Worm (Caenorhabditis elegans) whole organism, late embryonic: ENCODE measurements around the gene unc-33.
A peak's percentile ranks its signal among the peaks of the same experiment; 100 is the strongest.

Experiments
- C38D4.7 ChIP-seq: fragments of 200-800 bp; sonication (Bioruptor generic); optimal IDR thresholded peaks from 2 replicates; lab custom pipeline; 2018; ENCODE audit warnings: mild to moderate bottlenecking, missing genetic modification characterization, moderate library complexity, missing compliant biosample characterization
- F13H6.1 ChIP-seq: sonication (generic microtip); optimal IDR thresholded peaks from 2 replicates; lab custom pipeline; 2016; ENCODE audit warnings: missing genetic modification characterization, missing compliant biosample characterization
- K09A11.1 ChIP-seq: sonication (generic microtip); optimal IDR thresholded peaks from 2 replicates; lab custom pipeline; 2017; ENCODE audit warnings: antibody characterized with exemption, mild to moderate bottlenecking, missing genetic modification characterization, missing compliant biosample characterization; ENCODE audit not compliant: insufficient read depth
- Y22D7AL.16 ChIP-seq: sonication (generic microtip); optimal IDR thresholded peaks from 2 replicates; lab custom pipeline; 2016; ENCODE audit warnings: missing genetic modification characterization, missing compliant biosample characterization
- ceh-18 ChIP-seq: sonication (generic microtip); optimal IDR thresholded peaks from 2 replicates; lab custom pipeline; 2016; ENCODE audit warnings: missing genetic modification characterization, missing compliant biosample characterization
- ceh-19 ChIP-seq: fragments of 200-800 bp; sonication (Bioruptor generic); optimal IDR thresholded peaks from 2 replicates; lab custom pipeline; 2018; ENCODE audit warnings: mild to moderate bottlenecking, missing genetic modification characterization, missing compliant biosample characterization
- ceh-22 ChIP-seq: sonication (generic microtip); optimal IDR thresholded peaks from 2 replicates; lab custom pipeline; 2017; ENCODE audit warnings: missing biosample characterization, missing genetic modification characterization
- ceh-31 ChIP-seq: sonication (generic microtip); optimal IDR thresholded peaks from 2 replicates; lab custom pipeline; 2016; ENCODE audit warnings: missing genetic modification characterization, missing compliant biosample characterization
- ceh-34 ChIP-seq: sonication (generic microtip); optimal IDR thresholded peaks from 2 replicates; lab custom pipeline; 2016; ENCODE audit warnings: mild to moderate bottlenecking, missing genetic modification characterization, missing compliant biosample characterization
- ceh-48 ChIP-seq: sonication (generic microtip); optimal IDR thresholded peaks from 2 replicates; lab custom pipeline; 2016; ENCODE audit warnings: missing genetic modification characterization, inconsistent platforms, missing compliant biosample characterization
- ceh-9 ChIP-seq: sonication (generic microtip); optimal IDR thresholded peaks from 2 replicates; lab custom pipeline; 2016; ENCODE audit warnings: mild to moderate bottlenecking, missing genetic modification characterization, inconsistent platforms, missing compliant biosample characterization
- che-1 ChIP-seq: sonication (generic microtip); optimal IDR thresholded peaks from 2 replicates; lab custom pipeline; 2016; ENCODE audit warnings: mild to moderate bottlenecking, missing genetic modification characterization, missing compliant biosample characterization
- elt-2 ChIP-seq: sonication (generic microtip); optimal IDR thresholded peaks from 2 replicates; lab custom pipeline; 2016; ENCODE audit warnings: missing genetic modification reagents, missing genetic modification characterization, missing compliant biosample characterization
- elt-4 ChIP-seq: sonication (generic microtip); optimal IDR thresholded peaks from 2 replicates; lab custom pipeline; 2016; ENCODE audit warnings: missing genetic modification characterization, missing compliant biosample characterization
- hlh-13 ChIP-seq: fragments of 200-800 bp; sonication (Bioruptor generic); optimal IDR thresholded peaks from 2 replicates; lab custom pipeline; 2018; ENCODE audit warnings: mild to moderate bottlenecking, missing genetic modification characterization, missing compliant biosample characterization
- hlh-30 ChIP-seq: sonication (generic microtip); optimal IDR thresholded peaks from 2 replicates; lab custom pipeline; 2017; ENCODE audit warnings: antibody characterized with exemption, missing genetic modification characterization, missing compliant biosample characterization; ENCODE audit not compliant: insufficient read depth
- hlh-6 ChIP-seq: sonication (generic microtip); optimal IDR thresholded peaks from 2 replicates; lab custom pipeline; 2016; ENCODE audit warnings: missing genotype, missing genetic modification characterization, missing compliant biosample characterization
- hlh-8 ChIP-seq: sonication (generic microtip); optimal IDR thresholded peaks from 2 replicates; lab custom pipeline; 2016; ENCODE audit warnings: missing genotype, missing genetic modification characterization, missing compliant biosample characterization
- nfya-1 ChIP-seq: sonication (generic microtip); optimal IDR thresholded peaks from 2 replicates; lab custom pipeline; 2017; ENCODE audit warnings: missing genetic modification characterization, mild to moderate bottlenecking, missing compliant biosample characterization, antibody characterized with exemption, moderate library complexity
- nhr-11 ChIP-seq: fragments of 150-350 bp; optimal IDR thresholded peaks from 2 replicates; lab custom pipeline; 2014; ENCODE audit warnings: missing biosample characterization, missing genetic modification characterization
- nhr-232 ChIP-seq: sonication (generic microtip); optimal IDR thresholded peaks from 2 replicates; lab custom pipeline; 2016; ENCODE audit warnings: missing genetic modification characterization, missing compliant biosample characterization
- pag-3 ChIP-seq: sonication (generic microtip); optimal IDR thresholded peaks from 2 replicates; lab custom pipeline; 2016; ENCODE audit warnings: missing compliant biosample characterization, missing genetic modification characterization, borderline replicate concordance
- pha-4 ChIP-seq: fragments of 150-350 bp; optimal IDR thresholded peaks from 2 replicates; lab custom pipeline; 2018; ENCODE audit warnings: missing biosample characterization, missing genetic modification reagents, missing genetic modification characterization
- pros-1 ChIP-seq: fragments of 150-350 bp; optimal IDR thresholded peaks from 2 replicates; lab custom pipeline; 2014; ENCODE audit warnings: missing biosample characterization, missing genetic modification reagents, missing genetic modification characterization
- ref-2 ChIP-seq: sonication (generic microtip); optimal IDR thresholded peaks from 2 replicates; lab custom pipeline; 2016; ENCODE audit warnings: missing genetic modification characterization, missing compliant biosample characterization
- sox-4 ChIP-seq: sonication (generic microtip); optimal IDR thresholded peaks from 2 replicates; lab custom pipeline; 2017; ENCODE audit warnings: mild to moderate bottlenecking, missing genetic modification characterization, inconsistent platforms, missing compliant biosample characterization
- tbx-2 ChIP-seq: sonication (generic microtip); optimal IDR thresholded peaks from 2 replicates; lab custom pipeline; 2016; ENCODE audit warnings: missing genetic modification characterization, missing compliant biosample characterization
- tbx-7 ChIP-seq: sonication (generic microtip); optimal IDR thresholded peaks from 2 replicates; lab custom pipeline; 2016; ENCODE audit warnings: missing genotype, missing genetic modification characterization, missing compliant biosample characterization
- ttx-3 ChIP-seq: sonication (generic microtip); optimal IDR thresholded peaks from 2 replicates; lab custom pipeline; 2016; ENCODE audit warnings: missing genetic modification reagents, missing genetic modification characterization, missing compliant biosample characterization
- unc-3 ChIP-seq, 2 experiments: fragments of 200-800 bp in 1 of 2; sonication (Bioruptor generic) in 1 of 2; sonication (generic microtip) in 1 of 2; conservative IDR thresholded peaks in 1 of 2; optimal IDR thresholded peaks in 1 of 2; 2 replicates each; pipeline versions ENCODE4 v1.3.6 to Lab custom; 2016 to 2022; ENCODE audit warnings: missing compliant biosample characterization in 2 of 2, missing genetic modification characterization in 2 of 2, missing genetic modification reagents in 1 of 2
- unc-42 ChIP-seq: sonication (generic microtip); optimal IDR thresholded peaks from 2 replicates; lab custom pipeline; 2016; ENCODE audit warnings: missing genotype, missing genetic modification characterization, missing compliant biosample characterization
- unc-55 ChIP-seq: sonication (generic microtip); optimal IDR thresholded peaks from 2 replicates; lab custom pipeline; 2017; ENCODE audit warnings: missing biosample characterization, missing genetic modification reagents, missing genetic modification characterization
- unc-86 ChIP-seq: sonication (generic microtip); optimal IDR thresholded peaks from 2 replicates; lab custom pipeline; 2016; ENCODE audit warnings: missing genetic modification characterization, missing compliant biosample characterization
- ztf-16 ChIP-seq: sonication (generic microtip); optimal IDR thresholded peaks from 2 replicates; lab custom pipeline; 2017; ENCODE audit warnings: missing genetic modification characterization, missing compliant biosample characterization

The unc-33 gene

ce11 chrIV:3514467-3514866, 2.2 kb upstream of the unc-33 start, which contains the start of gene tsg-101:
Gene tsg-101, minus strand, starts transcription at chrIV:3514567.
- TF ChIP-seq K09A11.1 (tag; lab: Kevin White, UChicago) (no peak), ceh-34 (tag; lab: Kevin White, UChicago) (no peak), C38D4.7 (GFP tag; lab: Kevin White, UChicago) (no peak), pha-4 (tag; lab: Kevin White, UChicago) (no peak), che-1 (tag; lab: Kevin White, UChicago) (no peak)

ce11 chrIV:3515412-3516046, 1.2 kb upstream of the unc-33 start:
- TF ChIP-seq unc-3 (GFP tag; conservative IDR thresholded peaks at IDR 0.05; lab: Robert Waterston, UW) (no peak), unc-3 (tag; optimal IDR thresholded peaks at IDR 0.05; lab: Kevin White, UChicago) (no peak), hlh-30 (no peak), unc-55 (peak; percentile 87), hlh-13 (no peak), tbx-2 (peak; percentile 33), ceh-18 (peak; percentile 23), nfya-1 (peak; percentile 79), ceh-31 (tag; lab: Kevin White, UChicago) (peak; percentile 71), elt-2 (tag; lab: Kevin White, UChicago) (peak; percentile 0), ref-2 (tag; lab: Kevin White, UChicago) (peak; percentile 33), ceh-34 (tag; lab: Kevin White, UChicago) (peak; percentile 28), F13H6.1 (peak; percentile 50), elt-4 (no peak), ceh-48 (tag; lab: Kevin White, UChicago) (peak; percentile 89), unc-42 (tag; lab: Kevin White, UChicago) (peak; percentile 14)

- TF ChIP-seq tbx-2 (no peak), pag-3 (tag; lab: Kevin White, UChicago) (no peak), ceh-22 (tag; lab: Kevin White, UChicago) (no peak), nhr-11 (tag; lab: Kevin White, UChicago) (no peak), hlh-6 (tag; lab: Kevin White, UChicago) (no peak), pros-1 (tag; lab: Kevin White, UChicago) (no peak), unc-55 (no peak), ceh-31 (tag; lab: Kevin White, UChicago) (no peak), unc-86 (tag; lab: Kevin White, UChicago) (no peak), ztf-16 (no peak), ceh-18 (no peak), ttx-3 (tag; lab: Kevin White, UChicago) (no peak), ceh-9 (no peak), nhr-232 (tag; lab: Kevin White, UChicago) (no peak), Y22D7AL.16 (tag; lab: Kevin White, UChicago) (no peak), unc-3 (GFP tag; conservative IDR thresholded peaks at IDR 0.05; lab: Robert Waterston, UW) (no peak), unc-3 (tag; optimal IDR thresholded peaks at IDR 0.05; lab: Kevin White, UChicago) (no peak), tbx-7 (tag; lab: Kevin White, UChicago) (no peak), hlh-8 (no peak)
These were observed 896 bp downstream of the unc-33 start for ce11 chrIV:3517582-3517981.

- TF ChIP-seq ceh-19 (GFP tag; lab: Kevin White, UChicago), result no peak
- peak; percentile 29 for TF ChIP-seq nfya-1
- peak; percentile 50 for TF ChIP-seq unc-55
- no peak for TF ChIP-seq nhr-232 (tag; lab: Kevin White, UChicago)
- peak; percentile 46 for TF ChIP-seq ceh-31 (tag; lab: Kevin White, UChicago)
- no peak for TF ChIP-seq sox-4 (tag; lab: Kevin White, UChicago)
- TF ChIP-seq, all 69 proteins: peak for 3
These were observed 2.7 kb downstream of the unc-33 start for ce11 chrIV:3519352-3519751.
